Worm (Caenorhabditis elegans): ENCODE data around the gene srt-17.

srt-17 gene

DNA sequence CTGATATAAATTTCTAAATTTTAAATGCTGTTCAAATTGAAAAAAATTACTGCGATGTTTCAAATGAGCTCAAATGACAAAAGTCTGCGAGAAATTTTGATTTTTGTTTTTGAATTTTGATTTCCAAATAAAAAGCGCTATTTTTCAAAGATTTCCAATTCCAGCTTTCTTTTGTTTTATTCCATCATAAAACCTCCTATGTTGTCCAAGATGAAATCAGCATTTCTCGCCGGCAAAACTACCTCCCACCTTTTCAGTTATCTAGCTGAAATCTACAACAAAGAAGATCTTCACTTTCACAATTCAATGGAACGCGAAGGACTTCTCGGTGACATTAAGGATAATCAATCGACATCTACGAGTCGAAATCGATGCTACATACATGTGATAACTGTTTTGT lies 45.8 kb downstream of the srt-17 start, which contains the start of gene K06H6.4:
K06H6.4 (plus strand) TSS at position 301 of the 400 bp plus-strand sequence.
- peak; percentile 29 for TF ChIP-seq blmp-1 (tag; optimal IDR thresholded peaks at IDR 0.05)
- no peak for TF ChIP-seq unc-98 (GFP tag; IDR thresholded peaks at IDR 0.05)

DNA sequence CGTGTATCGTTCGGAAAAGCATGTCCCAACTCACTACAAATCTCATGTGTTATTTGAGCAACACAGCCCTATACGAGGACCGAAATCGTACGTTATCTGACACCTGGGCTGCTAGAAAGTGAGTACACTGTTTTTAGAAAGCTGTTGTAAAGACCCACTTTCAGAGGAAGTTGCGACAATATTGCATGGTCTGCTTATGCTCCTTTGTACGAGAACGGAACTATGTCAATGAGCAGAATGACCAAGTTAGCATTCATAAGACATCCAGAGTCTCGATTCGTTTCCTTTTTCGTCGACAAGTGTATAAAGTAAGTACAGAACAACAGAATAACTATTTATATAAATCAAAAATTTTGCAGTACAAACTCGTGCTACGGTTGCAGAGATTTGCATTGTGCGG lies 47.9 kb downstream of the srt-17 start:
- TF ChIP-seq lin-15B (tag; optimal IDR thresholded peaks at IDR 0.05) (no peak), egl-13 (tag; optimal IDR thresholded peaks at IDR 0.05) (no peak), unc-98 (GFP tag; IDR thresholded peaks at IDR 0.05) (no peak), Y116A8C.19 (tag; optimal IDR thresholded peaks at IDR 0.05; ENCODE audit: borderline replicate concordance) (no peak), nhr-71 (tag; optimal IDR thresholded peaks at IDR 0.05) (no peak), tbx-2 (tag; optimal IDR thresholded peaks at IDR 0.05) (no peak), fos-1 (tag; optimal IDR thresholded peaks at IDR 0.05) (no peak), sptf-1 (tag; optimal IDR thresholded peaks at IDR 0.05) (no peak), pqm-1 (tag; optimal IDR thresholded peaks at IDR 0.05) (no peak), ztf-4 (tag; optimal IDR thresholded peaks at IDR 0.05) (no peak), elt-2 (tag; optimal IDR thresholded peaks at IDR 0.05) (no peak), fkh-8 (tag; optimal IDR thresholded peaks at IDR 0.05) (no peak)

DNA sequence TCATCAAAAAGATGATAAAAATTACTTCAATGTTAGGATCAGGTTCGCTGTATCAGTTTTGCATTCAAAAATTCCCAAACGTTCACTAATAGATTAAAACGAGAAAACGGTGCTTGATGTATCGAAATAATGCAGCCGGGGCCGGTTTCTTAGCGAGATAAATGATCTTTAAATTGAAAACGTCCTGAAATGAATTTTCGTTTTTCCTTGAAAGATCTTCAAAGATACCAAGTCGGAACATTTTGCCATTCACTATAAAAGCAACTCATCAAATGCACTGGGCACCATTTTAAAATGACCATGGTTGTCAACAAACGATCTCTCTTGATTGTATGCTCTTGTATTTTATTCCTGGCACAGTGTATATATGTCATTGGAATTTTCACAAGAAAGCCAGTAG lies 48.8 kb downstream of the srt-17 start, which contains the start of gene K06H6.5:
K06H6.5 (plus strand) TSS at position 301 of the 400 bp plus-strand sequence.
- TF ChIP-seq zag-1 (tag; optimal IDR thresholded peaks at IDR 0.05) (no peak), dsc-1 (tag; optimal IDR thresholded peaks at IDR 0.05) (no peak), nhr-237 (tag; optimal IDR thresholded peaks at IDR 0.05) (no peak), snpc-4 (tag; optimal IDR thresholded peaks at IDR 0.05) (no peak), blmp-1 (tag; optimal IDR thresholded peaks at IDR 0.05) (no peak), swsn-7 (tag; optimal IDR thresholded peaks at IDR 0.05) (no peak), unc-86 (tag; optimal IDR thresholded peaks at IDR 0.05) (no peak), egl-27 (tag; optimal IDR thresholded peaks at IDR 0.05) (no peak), elt-3 (tag; optimal IDR thresholded peaks at IDR 0.05) (no peak), jun-1 (tag; optimal IDR thresholded peaks at IDR 0.05) (no peak), nhr-77 (tag; optimal IDR thresholded peaks at IDR 0.05) (no peak), hlh-17 (GFP tag; optimal IDR thresholded peaks at IDR 0.05; ENCODE audit: borderline replicate concordance) (no peak), nhr-85 (tag) (no peak), lin-35 (GFP tag; optimal IDR thresholded peaks at IDR 0.05) (no peak), lir-3 (tag; optimal IDR thresholded peaks at IDR 0.05; ENCODE audit: poor library complexity) (no peak), mdl-1 (tag; optimal IDR thresholded peaks at IDR 0.05) (no peak)

DNA sequence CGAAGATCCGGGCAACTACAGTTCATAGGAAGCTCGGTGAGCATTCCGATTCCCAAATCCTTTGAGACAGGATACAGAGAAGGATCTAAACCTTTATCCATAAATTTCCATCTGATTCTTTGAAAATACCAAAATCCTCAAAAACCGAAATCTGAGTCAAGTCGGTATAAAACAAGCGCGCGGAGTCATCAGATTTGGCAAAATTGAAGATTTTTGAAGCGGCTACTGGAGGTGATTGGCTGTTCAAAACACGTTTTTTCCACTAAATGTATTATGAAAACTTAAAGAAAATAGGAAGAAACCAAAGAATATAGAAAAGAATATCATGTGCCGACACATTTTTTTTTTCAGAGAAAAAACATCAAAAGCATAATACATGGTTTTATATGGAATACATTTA lies 50.2 kb downstream of the srt-17 start, which contains the start of gene C14C6.13:
C14C6.13 (minus strand) TSS at position 101 of the 400 bp plus-strand sequence.
- TF ChIP-seq unc-130 (tag; optimal IDR thresholded peaks at IDR 0.05) (no peak), egl-13 (tag; optimal IDR thresholded peaks at IDR 0.05) (no peak), nhr-47 (tag; optimal IDR thresholded peaks at IDR 0.05) (no peak), blmp-1 (tag; optimal IDR thresholded peaks at IDR 0.05) (no peak), rnt-1 (tag; optimal IDR thresholded peaks at IDR 0.05) (no peak), mdl-1 (tag; optimal IDR thresholded peaks at IDR 0.05) (no peak), snu-23 (GFP tag; optimal IDR thresholded peaks at IDR 0.05) (no peak), unc-62 (GFP tag; optimal IDR thresholded peaks at IDR 0.05) (no peak)
